Worm (Caenorhabditis elegans) whole organism, L3 larva: Measurements from ENCODE around the gene marb-1.
A peak's percentile ranks its signal among the peaks of the same experiment; 100 is the strongest.

Experiments used
- R02D3.7 ChIP-seq: fragments of 150-350 bp; optimal IDR thresholded peaks from 2 replicates; lab custom pipeline; 2014; ENCODE audit warnings: missing biosample characterization, missing genetic modification characterization
- ZK546.5 ChIP-seq: sonication (generic microtip); optimal IDR thresholded peaks from 2 replicates; lab custom pipeline; 2017; ENCODE audit warnings: missing biosample characterization, missing genetic modification characterization
- aly-2 ChIP-seq: fragments of 150-350 bp; optimal IDR thresholded peaks from 2 replicates; lab custom pipeline; 2014; ENCODE audit warnings: missing biosample characterization, missing genetic modification characterization
- ama-1 ChIP-seq: fragments of 150-350 bp; optimal IDR thresholded peaks from 2 replicates; lab custom pipeline; 2018
- ceh-16 ChIP-seq: sonication (generic microtip); optimal IDR thresholded peaks from 2 replicates; lab custom pipeline; 2017; ENCODE audit warnings: missing biosample characterization, missing genetic modification characterization
- ceh-9 ChIP-seq: sonication (generic microtip); optimal IDR thresholded peaks from 2 replicates; lab custom pipeline; 2018; ENCODE audit warnings: missing biosample characterization, missing genetic modification characterization
- daf-12 ChIP-seq: fragments of 150-350 bp; optimal IDR thresholded peaks from 2 replicates; lab custom pipeline; 2014; ENCODE audit warnings: missing biosample characterization, missing genetic modification reagents, missing genetic modification characterization
- egl-27 ChIP-seq: sonication (generic microtip); optimal IDR thresholded peaks from 4 replicates; lab custom pipeline; 2017; ENCODE audit warnings: missing biosample characterization, missing genetic modification reagents, missing genetic modification characterization
- egl-5 ChIP-seq: fragments of 150-350 bp; optimal IDR thresholded peaks from 2 replicates; lab custom pipeline; 2017; ENCODE audit warnings: missing biosample characterization, missing genetic modification reagents, missing genetic modification characterization, inconsistent platforms
- elt-1 ChIP-seq: fragments of 150-350 bp; optimal IDR thresholded peaks from 2 replicates; lab custom pipeline; 2014; ENCODE audit warnings: missing biosample characterization, missing genetic modification characterization
- elt-2 ChIP-seq: sonication (generic microtip); optimal IDR thresholded peaks from 2 replicates; lab custom pipeline; 2016; ENCODE audit warnings: missing genetic modification reagents, mild to moderate bottlenecking, missing genetic modification characterization, missing compliant biosample characterization
- elt-3 ChIP-seq, 3 experiments: fragments of 150-350 bp in 1 of 3; sonication (generic microtip) in 2 of 3; optimal IDR thresholded peaks; 2 replicates in 2 of 3; 4 replicates in 1 of 3; lab custom pipeline; 2014 to 2017; ENCODE audit warnings: missing biosample characterization in 3 of 3, missing genetic modification characterization in 3 of 3
- eor-1 ChIP-seq, 2 experiments: fragments of 150-350 bp; optimal IDR thresholded peaks; 2 replicates each; lab custom pipeline; 2014 to 2018; ENCODE audit warnings: missing biosample characterization in 2 of 2, missing genetic modification characterization in 2 of 2
- fkh-10 ChIP-seq: sonication (generic microtip); optimal IDR thresholded peaks from 2 replicates; lab custom pipeline; 2017; ENCODE audit warnings: missing biosample characterization, missing genetic modification reagents, missing genetic modification characterization
- fkh-2 ChIP-seq: fragments of 150-350 bp; optimal IDR thresholded peaks from 2 replicates; lab custom pipeline; 2014; ENCODE audit warnings: missing biosample characterization, missing genetic modification reagents, missing genetic modification characterization
- jun-1 ChIP-seq: fragments of 150-350 bp; optimal IDR thresholded peaks from 2 replicates; lab custom pipeline; 2014; ENCODE audit warnings: missing biosample characterization, missing genetic modification reagents, missing genetic modification characterization
- lin-39 ChIP-seq: fragments of 150-350 bp; optimal IDR thresholded peaks from 2 replicates; lab custom pipeline; 2018; ENCODE audit warnings: missing biosample characterization, missing genetic modification reagents, missing genetic modification characterization
- lsy-12 ChIP-seq: sonication (generic microtip); optimal IDR thresholded peaks from 2 replicates; lab custom pipeline; 2016; ENCODE audit warnings: mild to moderate bottlenecking, missing genetic modification characterization, missing compliant biosample characterization
- mml-1 ChIP-seq: fragments of 150-350 bp; sonication (generic microtip); optimal IDR thresholded peaks from 3 replicates; lab custom pipeline; 2014; ENCODE audit warnings: missing biosample characterization, missing genetic modification characterization
- nhr-11 ChIP-seq: fragments of 150-350 bp; optimal IDR thresholded peaks from 2 replicates; lab custom pipeline; 2014; ENCODE audit warnings: missing biosample characterization, missing genetic modification characterization
- nhr-23 ChIP-seq: fragments of 150-350 bp; optimal IDR thresholded peaks from 2 replicates; lab custom pipeline; 2014; ENCODE audit warnings: missing biosample characterization, missing genetic modification reagents, missing genetic modification characterization
- nhr-237 ChIP-seq: fragments of 150-350 bp; optimal IDR thresholded peaks from 2 replicates; lab custom pipeline; 2014; ENCODE audit warnings: missing biosample characterization, missing genetic modification characterization
- nhr-25 ChIP-seq: sonication (generic microtip); optimal IDR thresholded peaks from 2 replicates; lab custom pipeline; 2017; ENCODE audit warnings: missing biosample characterization, missing genetic modification characterization
- nhr-43 ChIP-seq: sonication (generic microtip); optimal IDR thresholded peaks from 2 replicates; lab custom pipeline; 2016; ENCODE audit warnings: mild to moderate bottlenecking, missing genetic modification characterization, missing compliant biosample characterization; ENCODE audit not compliant: poor library complexity, severe bottlenecking
- nhr-76 ChIP-seq: fragments of 150-350 bp; sonication (generic microtip); optimal IDR thresholded peaks from 5 replicates; lab custom pipeline; 2014; ENCODE audit warnings: missing biosample characterization, missing genetic modification characterization
- pha-4 ChIP-seq: fragments of 150-350 bp; optimal IDR thresholded peaks from 2 replicates; lab custom pipeline; 2014; ENCODE audit warnings: missing biosample characterization, missing genetic modification reagents, missing genetic modification characterization
- pqm-1 ChIP-seq: fragments of 150-350 bp; optimal IDR thresholded peaks from 2 replicates; lab custom pipeline; 2017; ENCODE audit warnings: missing biosample characterization, missing genetic modification characterization, inconsistent platforms
- sea-2 ChIP-seq: fragments of 150-350 bp; sonication (generic microtip); optimal IDR thresholded peaks from 4 replicates; lab custom pipeline; 2014; ENCODE audit warnings: missing biosample characterization, missing genetic modification reagents, missing genetic modification characterization
- snpc-4 ChIP-seq: fragments of 150-350 bp; optimal IDR thresholded peaks from 2 replicates; lab custom pipeline; 2014; ENCODE audit warnings: missing biosample characterization, missing genetic modification characterization
- tbx-2 ChIP-seq: sonication (generic microtip); optimal IDR thresholded peaks from 2 replicates; lab custom pipeline; 2016; ENCODE audit warnings: mild to moderate bottlenecking, missing genetic modification characterization, missing compliant biosample characterization
- unc-39 ChIP-seq: sonication (generic microtip); optimal IDR thresholded peaks from 4 replicates; lab custom pipeline; 2017; ENCODE audit warnings: missing biosample characterization, missing genetic modification characterization
- unc-62 ChIP-seq: fragments of 150-350 bp; sonication (generic microtip); optimal IDR thresholded peaks from 4 replicates; lab custom pipeline; 2014; ENCODE audit warnings: missing biosample characterization, missing genetic modification reagents, missing genetic modification characterization
- ztf-11 ChIP-seq: fragments of 150-350 bp; optimal IDR thresholded peaks from 2 replicates; lab custom pipeline; 2014; ENCODE audit warnings: missing biosample characterization, missing genetic modification characterization
- ztf-4 ChIP-seq: fragments of 150-350 bp; optimal IDR thresholded peaks from 2 replicates; lab custom pipeline; 2014; ENCODE audit warnings: missing biosample characterization, missing genetic modification characterization

Gene marb-1

ce11 chrIV:12217142-12217541 is 8.3 kb upstream of the marb-1 start:
- TF ChIP-seq ama-1 (lab: Kevin White, UChicago) (peak; percentile 75), R02D3.7 (tag; lab: Kevin White, UChicago) (no peak), nhr-25 (tag; lab: Kevin White, UChicago) (peak; percentile 38), nhr-23 (tag; lab: Kevin White, UChicago) (peak; percentile 78)

DNA sequence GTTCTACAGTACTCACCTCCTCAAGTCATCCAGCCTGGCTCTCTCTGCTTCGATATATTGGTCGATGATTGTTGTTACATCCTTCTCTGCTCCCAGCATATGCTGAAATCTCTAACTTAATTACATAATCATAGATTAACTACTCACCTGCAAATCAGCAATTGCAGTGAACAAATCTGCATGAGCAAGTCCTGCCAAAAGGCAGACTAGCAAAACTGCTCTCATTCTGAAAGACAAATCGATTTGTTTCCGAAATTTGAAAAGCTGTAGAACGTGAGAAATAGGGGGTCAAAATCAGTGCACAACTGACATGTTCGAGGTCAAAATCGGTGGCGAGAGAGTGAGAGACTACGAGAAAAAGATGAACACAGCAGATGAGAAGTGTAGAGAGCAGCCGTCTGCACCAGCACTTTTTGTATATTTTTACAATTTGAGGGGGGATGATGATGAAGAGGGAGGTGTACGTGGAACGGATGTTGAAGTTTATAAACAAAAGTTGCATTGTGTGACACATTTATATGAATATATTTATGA is 7.0 kb upstream of the marb-1 start, which contains the start of gene phy-2:
Gene phy-2 (minus strand): TSS at position 226 of the 534 bp plus-strand sequence.
- no peak for TF ChIP-seq ceh-9 (tag; lab: Kevin White, UChicago)
- TF ChIP-seq ama-1 (lab: Kevin White, UChicago): peak; percentile 88
- peak; percentile 15 for TF ChIP-seq lin-39 (tag; lab: Kevin White, UChicago)

ce11 chrIV:12212814-12213213 is 4.0 kb upstream of the marb-1 start:
- TF ChIP-seq nhr-43 (tag; lab: Kevin White, UChicago): peak; percentile 14
- no peak for TF ChIP-seq ztf-11
- TF ChIP-seq egl-5 (tag; lab: Kevin White, UChicago): no peak
- TF ChIP-seq nhr-11 (tag; lab: Kevin White, UChicago): no peak
- no peak for TF ChIP-seq R02D3.7 (tag; lab: Kevin White, UChicago)
- no peak for TF ChIP-seq pqm-1 (tag; lab: Kevin White, UChicago)
- TF ChIP-seq jun-1 (tag; lab: Kevin White, UChicago): no peak
- TF ChIP-seq ama-1 (lab: Kevin White, UChicago): peak; percentile 63
- no peak for TF ChIP-seq unc-39 (tag; lab: Kevin White, UChicago)
- TF ChIP-seq elt-2: no peak
- TF ChIP-seq, all 47 proteins: peak for 2

ce11 chrIV:12211292-12211691 is 2.5 kb upstream of the marb-1 start:
- TF ChIP-seq daf-12 (tag; lab: Kevin White, UChicago): no peak
- TF ChIP-seq ama-1 (lab: Kevin White, UChicago): peak; percentile 88
- TF ChIP-seq eor-1 (tag; optimal IDR thresholded peaks at IDR 0.05; lab: Kevin White, UChicago): no peak
- TF ChIP-seq tbx-2 (tag; lab: Kevin White, UChicago): no peak
- no peak for TF ChIP-seq pqm-1 (tag; lab: Kevin White, UChicago)
- TF ChIP-seq, all 47 proteins: peak for 1

ce11 chrIV:12207873-12208272 is 937 bp downstream of the marb-1 start:
- TF ChIP-seq egl-27 (no peak), unc-62 (GFP tag; lab: Kevin White, UChicago) (no peak), pha-4 (tag; lab: Kevin White, UChicago) (peak; percentile 68), nhr-76 (no peak), sea-2 (GFP tag; lab: Kevin White, UChicago) (no peak), fkh-10 (no peak), snpc-4 (no peak), elt-2 (no peak), lin-39 (tag; lab: Kevin White, UChicago) (no peak), elt-3 (tag; optimal IDR thresholded peaks at IDR 0.05; lab: Kevin White, UChicago) (no peak), jun-1 (tag; lab: Kevin White, UChicago) (peak; percentile 20)

DNA sequence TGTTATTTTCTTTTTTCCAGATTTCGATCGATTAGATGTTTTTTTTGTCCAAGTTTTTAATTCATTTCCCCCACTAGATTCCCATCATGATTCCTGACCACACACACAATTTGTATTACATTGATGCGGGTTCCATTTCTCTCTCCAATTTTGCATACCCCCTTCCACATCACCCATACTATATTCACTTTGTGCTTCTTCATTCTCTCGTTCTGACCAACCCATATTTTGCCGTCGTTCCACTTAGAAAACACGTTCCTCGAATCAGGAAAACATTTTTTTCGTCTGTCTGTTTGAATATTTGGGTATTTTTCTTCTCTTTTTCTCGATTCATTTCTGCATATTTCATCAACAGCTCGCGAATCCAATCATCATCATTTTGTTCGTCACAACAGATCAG is 1.4 kb downstream of the marb-1 start:
- TF ChIP-seq ztf-11: no peak
- no peak for TF ChIP-seq elt-2
- no peak for TF ChIP-seq elt-3 (tag; optimal IDR thresholded peaks at IDR 0.05; lab: Kevin White, UChicago)
- no peak for TF ChIP-seq ceh-16 (tag; lab: Kevin White, UChicago)
- TF ChIP-seq mml-1 (tag; lab: Kevin White, UChicago): no peak
- no peak for TF ChIP-seq ZK546.5 (tag; lab: Kevin White, UChicago)
- no peak for TF ChIP-seq nhr-237 (tag; lab: Kevin White, UChicago)
- no peak for TF ChIP-seq nhr-23 (tag; lab: Kevin White, UChicago)
- no peak for TF ChIP-seq lsy-12 (tag; lab: Kevin White, UChicago)
- no peak for TF ChIP-seq elt-1 (tag; lab: Kevin White, UChicago)
- no peak for TF ChIP-seq ztf-4
- TF ChIP-seq fkh-2 (tag; lab: Kevin White, UChicago): no peak
- no peak for TF ChIP-seq lin-39 (tag; lab: Kevin White, UChicago)
- TF ChIP-seq aly-2 (tag; lab: Kevin White, UChicago): no peak
